Fruit fly (Drosophila melanogaster): ENCODE results near the gene CG33489.

The CG33489 gene

dm6 chr3L:11548009-11548408 lies 28.8 kb downstream of the CG33489 start:
- no peak for TF ChIP-seq CG8319 (GFP tag; optimal IDR thresholded peaks at IDR 0.05)
- no peak for TF ChIP-seq CG34406 (GFP tag; optimal IDR thresholded peaks at IDR 0.05)
- TF ChIP-seq CG10631 (GFP tag; optimal IDR thresholded peaks at IDR 0.05): no peak
- TF ChIP-seq CG8632 (GFP tag; optimal IDR thresholded peaks at IDR 0.05): no peak
- no peak for TF ChIP-seq CG15336 (GFP tag; IDR thresholded peaks at IDR 0.05)
- no peak for TF ChIP-seq spab (GFP tag; optimal IDR thresholded peaks at IDR 0.05)
- no peak for TF ChIP-seq cyc (GFP tag; optimal IDR thresholded peaks at IDR 0.05)
- no peak for TF ChIP-seq OdsH (GFP tag; optimal IDR thresholded peaks at IDR 0.05)
- TF ChIP-seq CG3919 (GFP tag; optimal IDR thresholded peaks at IDR 0.05): no peak
- no peak for TF ChIP-seq Sox15 (GFP tag; optimal IDR thresholded peaks at IDR 0.05)
- no peak for TF ChIP-seq Met (GFP tag; optimal IDR thresholded peaks at IDR 0.05)
- no peak for TF ChIP-seq Hr38 (GFP tag; optimal IDR thresholded peaks at IDR 0.05)
- no peak for TF ChIP-seq CG1621 (tag; optimal IDR thresholded peaks at IDR 0.05)
- TF ChIP-seq CG11762 (GFP tag; optimal IDR thresholded peaks at IDR 0.05; ENCODE audit: insufficient read depth): no peak
- TF ChIP-seq eg (GFP tag; IDR thresholded peaks at IDR 0.05): no peak
- no peak for TF ChIP-seq Eip75B (GFP tag; optimal IDR thresholded peaks at IDR 0.05)
- TF ChIP-seq Sox14 (GFP tag; optimal IDR thresholded peaks at IDR 0.05): no peak
- no peak for TF ChIP-seq ss (GFP tag; optimal IDR thresholded peaks at IDR 0.05)
- no peak for TF ChIP-seq CG11902 (GFP tag; optimal IDR thresholded peaks at IDR 0.05)

- TF ChIP-seq Eip78C (GFP tag): peak; percentile 25
- no peak for TF ChIP-seq CG11902 (GFP tag; optimal IDR thresholded peaks at IDR 0.05)
- no peak for TF ChIP-seq dsx (GFP tag; optimal IDR thresholded peaks at IDR 0.05; ENCODE audit: poor library complexity, severe bottlenecking)
- peak; percentile 34 for TF ChIP-seq CG6276 (GFP tag; optimal IDR thresholded peaks at IDR 0.05)
- no peak for TF ChIP-seq CG32006 (GFP tag; optimal IDR thresholded peaks at IDR 0.05)
Measured at dm6 chr3L:11547302-11547994, 29.4 kb downstream of the CG33489 start.

dm6 chr3L:11543681-11544299 lies 33.1 kb downstream of the CG33489 start:
- no peak for TF ChIP-seq CG8632 (GFP tag; optimal IDR thresholded peaks at IDR 0.05)
- no peak for TF ChIP-seq topi (GFP tag; optimal IDR thresholded peaks at IDR 0.05)
- no peak for TF ChIP-seq dsx (GFP tag; optimal IDR thresholded peaks at IDR 0.05; ENCODE audit: poor library complexity, severe bottlenecking)
- no peak for TF ChIP-seq CG15336 (GFP tag; IDR thresholded peaks at IDR 0.05)
- TF ChIP-seq Sox15 (GFP tag; optimal IDR thresholded peaks at IDR 0.05): no peak
- peak; percentile 22 for TF ChIP-seq achi (GFP tag; optimal IDR thresholded peaks at IDR 0.05)
- TF ChIP-seq CG10631 (GFP tag; optimal IDR thresholded peaks at IDR 0.05): no peak
- peak; percentile 43 for TF ChIP-seq vri (GFP tag; optimal IDR thresholded peaks at IDR 0.05)
- no peak for TF ChIP-seq Ets21C (GFP tag; optimal IDR thresholded peaks at IDR 0.05)
- TF ChIP-seq CG7368 (GFP tag; optimal IDR thresholded peaks at IDR 0.05): no peak
- peak; percentile 52 for TF ChIP-seq Eip78C (GFP tag)
- TF ChIP-seq CG8119 (GFP tag; IDR thresholded peaks at IDR 0.05): no peak
- TF ChIP-seq CG6276 (GFP tag; optimal IDR thresholded peaks at IDR 0.05): no peak
- TF ChIP-seq dac (GFP tag; optimal IDR thresholded peaks at IDR 0.05): no peak
- no peak for TF ChIP-seq salr (GFP tag; optimal IDR thresholded peaks at IDR 0.05)
- TF ChIP-seq fd59A (GFP tag; optimal IDR thresholded peaks at IDR 0.05): no peak
- no peak for TF ChIP-seq CG11762 (GFP tag; optimal IDR thresholded peaks at IDR 0.05; ENCODE audit: insufficient read depth)
- TF ChIP-seq lz (GFP tag; optimal IDR thresholded peaks at IDR 0.05): no peak
- no peak for TF ChIP-seq CG11294 (GFP tag; IDR thresholded peaks at IDR 0.05)
- TF ChIP-seq fd85E (GFP tag; optimal IDR thresholded peaks at IDR 0.05): no peak
- no peak for TF ChIP-seq Lpt (GFP tag; optimal IDR thresholded peaks at IDR 0.05)
- TF ChIP-seq svp (GFP tag): peak; percentile 58
- TF ChIP-seq CG4318 (GFP tag; optimal IDR thresholded peaks at IDR 0.05): no peak
- no peak for TF ChIP-seq net (GFP tag; optimal IDR thresholded peaks at IDR 0.05)
- peak; percentile 19 for TF ChIP-seq Sox102F (GFP tag; optimal IDR thresholded peaks at IDR 0.05)
- TF ChIP-seq esn (GFP tag; optimal IDR thresholded peaks at IDR 0.05): no peak
- TF ChIP-seq CG6808 (GFP tag; optimal IDR thresholded peaks at IDR 0.05): peak; percentile 12
- no peak for TF ChIP-seq Gug (GFP tag; IDR thresholded peaks at IDR 0.05)
- TF ChIP-seq CG11902 (GFP tag; optimal IDR thresholded peaks at IDR 0.05): no peak
- TF ChIP-seq acj6 (GFP tag; optimal IDR thresholded peaks at IDR 0.05): no peak
- TF ChIP-seq CG3919 (GFP tag; optimal IDR thresholded peaks at IDR 0.05): no peak
- no peak for TF ChIP-seq Hr39 (GFP tag; optimal IDR thresholded peaks at IDR 0.05)
- peak; percentile 10; the same call in 1 of the 3 replicates for TF ChIP-seq CG6163 (GFP tag; IDR thresholded peaks at IDR 0.05)

Data from whole organism, prepupa.